Worm (Caenorhabditis elegans) whole organism, midembryonic: Measurements from ENCODE around the gene C49G7.13.

Source experiments
- T22C8.4 ChIP-seq: fragments of 200-800 bp; sonication (Bioruptor generic); IDR thresholded peaks from 2 replicates; pipeline ENCODE4 v1.3.6; 2022; ENCODE audit warnings: missing genetic modification characterization, missing compliant biosample characterization
- cog-1 ChIP-seq: sonication (generic microtip); optimal IDR thresholded peaks from 2 replicates; lab custom pipeline; 2016; ENCODE audit warnings: missing genetic modification characterization, missing compliant biosample characterization
- flt-1 ChIP-seq: fragments of 200-800 bp; sonication (Bioruptor generic); IDR thresholded peaks from 2 replicates; pipeline ENCODE4 v1.3.6; 2022; ENCODE audit warnings: missing genetic modification characterization, missing compliant biosample characterization
- klf-2 ChIP-seq: fragments of 200-800 bp; sonication (Bioruptor generic); conservative IDR thresholded peaks from 2 replicates; pipeline ENCODE4 v1.3.6; 2022; ENCODE audit warnings: missing genetic modification reagents, missing genetic modification characterization, missing compliant biosample characterization
- med-1 ChIP-seq: sonication (generic microtip); optimal IDR thresholded peaks from 2 replicates; lab custom pipeline; 2017; ENCODE audit warnings: missing genetic modification characterization, mild to moderate bottlenecking, missing compliant biosample characterization, antibody characterized with exemption, missing genetic modification reagents; ENCODE audit not compliant: insufficient read depth
- ref-1 ChIP-seq: fragments of 200-800 bp; sonication (Bioruptor generic); conservative IDR thresholded peaks from 2 replicates; pipeline ENCODE4 v1.3.6; 2022; ENCODE audit warnings: missing genetic modification reagents, missing genetic modification characterization, missing compliant biosample characterization
- tab-1 ChIP-seq: fragments of 200-800 bp; sonication (Bioruptor generic); IDR thresholded peaks from 2 replicates; pipeline ENCODE4 v1.3.6; 2022; ENCODE audit warnings: missing genetic modification characterization, missing compliant biosample characterization
- ztf-23 ChIP-seq: fragments of 200-800 bp; sonication (Bioruptor generic); IDR thresholded peaks from 2 replicates; pipeline ENCODE4 v1.3.6; 2022; ENCODE audit warnings: missing genetic modification reagents, missing genetic modification characterization, missing compliant biosample characterization

ce11 chrV:4056203-4056602, 20.3 kb downstream of the C49G7.13 start:
- no peak for TF ChIP-seq klf-2 (GFP tag; lab: Robert Waterston, UW)
- TF ChIP-seq T22C8.4: no peak
- no peak for TF ChIP-seq tab-1 (GFP tag; lab: Robert Waterston, UW)
- TF ChIP-seq ztf-23: no peak
- TF ChIP-seq flt-1 (GFP tag; lab: Robert Waterston, UW): no peak
- no peak for TF ChIP-seq med-1 (GFP tag; lab: Kevin White, UChicago)
- no peak for TF ChIP-seq cog-1 (tag; lab: Kevin White, UChicago)
- TF ChIP-seq ref-1: no peak
